Fruit fly (Drosophila melanogaster) whole organism, embryonic: ENCODE measurements around the gene CG9682.
A peak's percentile ranks its signal among the peaks of the same experiment; 100 is the strongest.

Experiments used
- ATbp ChIP-seq: fragments of 200-800 bp; sonication (Bioruptor generic); optimal IDR thresholded peaks from 2 replicates; lab custom pipeline; 2017; ENCODE audit warnings: missing biosample characterization, mild to moderate bottlenecking, missing genetic modification characterization, missing genetic modification reagents
- Antp ChIP-seq: fragments of 200-800 bp; sonication (Bioruptor generic); optimal IDR thresholded peaks from 3 replicates; lab custom pipeline; 2016; ENCODE audit warnings: missing biosample characterization, missing genetic modification characterization
- CG10267 ChIP-seq: fragments of 200-800 bp; sonication (Bioruptor generic); optimal IDR thresholded peaks from 2 replicates; lab custom pipeline; 2018; ENCODE audit warnings: missing biosample characterization, mild to moderate bottlenecking, missing genetic modification characterization, moderate library complexity
- CG10366 ChIP-seq: fragments of 200-800 bp; sonication (Bioruptor generic); IDR thresholded peaks from 2 replicates; pipeline ENCODE4 v1.3.6; 2022; ENCODE audit warnings: missing biosample characterization, missing genetic modification characterization
- CG12155 ChIP-seq: fragments of 200-800 bp; sonication (Bioruptor generic); optimal IDR thresholded peaks from 3 replicates; lab custom pipeline; 2016; ENCODE audit warnings: missing biosample characterization, missing genetic modification characterization
- CG13287 ChIP-seq: fragments of 200-800 bp; sonication (Bioruptor generic); IDR thresholded peaks from 2 replicates; pipeline ENCODE4 v1.3.6; 2022; ENCODE audit warnings: missing biosample characterization, missing genetic modification characterization; ENCODE audit not compliant: partially characterized antibody
- CG15269 ChIP-seq: fragments of 200-800 bp; sonication (Bioruptor generic); optimal IDR thresholded peaks from 2 replicates; lab custom pipeline; 2018; ENCODE audit warnings: missing biosample characterization, mild to moderate bottlenecking, missing genetic modification characterization, moderate library complexity
- CG17361 ChIP-seq: fragments of 200-800 bp; sonication (Bioruptor generic); IDR thresholded peaks from 3 replicates; pipeline ENCODE4 v1.3.6; 2022; ENCODE audit warnings: missing biosample characterization, missing genetic modification characterization
- CG17612 ChIP-seq: fragments of 200-800 bp; sonication (Bioruptor generic); IDR thresholded peaks from 2 replicates; pipeline ENCODE4 v1.3.6; 2022; ENCODE audit warnings: missing biosample characterization, missing genetic modification characterization
- CG18262 ChIP-seq: fragments of 200-800 bp; optimal IDR thresholded peaks from 3 replicates; lab custom pipeline; 2019; ENCODE audit warnings: missing biosample characterization, mild to moderate bottlenecking, missing genetic modification characterization, moderate library complexity
- CG30431 ChIP-seq: fragments of 200-800 bp; sonication (Bioruptor generic); optimal IDR thresholded peaks from 2 replicates; lab custom pipeline; 2017; ENCODE audit warnings: missing biosample characterization, missing genetic modification characterization
- CG32532 ChIP-seq: fragments of 200-800 bp; sonication (Bioruptor generic); IDR thresholded peaks from 2 replicates; pipeline ENCODE4 v1.3.6; 2022; ENCODE audit warnings: missing biosample characterization, missing genetic modification characterization
- CG32772 ChIP-seq: fragments of 200-800 bp; sonication (Bioruptor generic); IDR thresholded peaks from 2 replicates; pipeline ENCODE4 v1.3.6; 2022; ENCODE audit warnings: missing biosample characterization, missing genetic modification characterization
- CG4730 ChIP-seq: fragments of 200-800 bp; sonication (Bioruptor generic); IDR thresholded peaks from 2 replicates; pipeline ENCODE4 v1.3.6; 2022; ENCODE audit warnings: missing biosample characterization, missing genetic modification characterization
- CG5245 ChIP-seq: fragments of 200-800 bp; sonication (Bioruptor generic); optimal IDR thresholded peaks from 3 replicates; lab custom pipeline; 2016; ENCODE audit warnings: missing biosample characterization, missing genetic modification characterization
- CG6813 ChIP-seq: fragments of 200-800 bp; sonication (Bioruptor generic); optimal IDR thresholded peaks from 2 replicates; lab custom pipeline; 2017; ENCODE audit warnings: missing biosample characterization, missing genetic modification characterization, mild to moderate bottlenecking, moderate library complexity, missing genetic modification reagents
- CG7556 ChIP-seq: fragments of 200-800 bp; sonication (Bioruptor generic); optimal IDR thresholded peaks from 2 replicates; lab custom pipeline; 2017; ENCODE audit warnings: missing biosample characterization, mild to moderate bottlenecking, missing genetic modification characterization
- CG8924 ChIP-seq: fragments of 200-800 bp; optimal IDR thresholded peaks from 3 replicates; lab custom pipeline; 2019; ENCODE audit warnings: missing biosample characterization, mild to moderate bottlenecking, missing genetic modification characterization, moderate library complexity
- CG9437 ChIP-seq: fragments of 200-800 bp; sonication (Bioruptor generic); optimal IDR thresholded peaks from 2 replicates; lab custom pipeline; 2018; ENCODE audit warnings: missing biosample characterization, mild to moderate bottlenecking, missing genetic modification characterization
- CG9876 ChIP-seq: fragments of 200-800 bp; sonication (Bioruptor generic); optimal IDR thresholded peaks from 2 replicates; lab custom pipeline; 2016; ENCODE audit warnings: missing biosample characterization, missing genetic modification characterization
- Camta ChIP-seq: fragments of 200-800 bp; sonication (Bioruptor generic); optimal IDR thresholded peaks from 2 replicates; lab custom pipeline; 2016; ENCODE audit warnings: missing biosample characterization, missing genetic modification characterization
- CoRest ChIP-seq: fragments of 200-800 bp; sonication (Bioruptor generic); optimal IDR thresholded peaks from 3 replicates; lab custom pipeline; 2018; ENCODE audit warnings: missing biosample characterization, mild to moderate bottlenecking, missing genetic modification characterization, moderate library complexity
- Gug ChIP-seq: fragments of 200-800 bp; sonication (Bioruptor generic); IDR thresholded peaks from 4 replicates; pipeline ENCODE4 v1.3.6; 2022; ENCODE audit warnings: missing biosample characterization, missing genetic modification characterization
- H2.0 ChIP-seq: fragments of 200-800 bp; sonication (Bioruptor generic); IDR thresholded peaks from 2 replicates; pipeline ENCODE4 v1.3.6; 2022; ENCODE audit warnings: missing biosample characterization, missing genetic modification characterization
- Hr3 ChIP-seq: fragments of 200-800 bp; sonication (Bioruptor generic); optimal IDR thresholded peaks from 3 replicates; lab custom pipeline; 2016; ENCODE audit warnings: missing biosample characterization, missing genetic modification characterization
- Hr78 ChIP-seq, 2 experiments: fragments of 200-800 bp in 1 of 2; fragments of >200 bp in 1 of 2; sonication (Bioruptor generic) in 1 of 2; optimal IDR thresholded peaks; 2 replicates each; lab custom pipeline; 2017 to 2019; ENCODE audit warnings: missing biosample characterization in 2 of 2, missing genetic modification characterization in 2 of 2, mild to moderate bottlenecking in 1 of 2, moderate library complexity in 1 of 2
- Optix ChIP-seq: fragments of 200-800 bp; sonication (Bioruptor generic); IDR thresholded peaks from 3 replicates; pipeline ENCODE4 v1.3.6; 2022; ENCODE audit warnings: missing biosample characterization, missing genetic modification characterization
- Rx ChIP-seq: fragments of 200-800 bp; sonication (Bioruptor generic); IDR thresholded peaks from 2 replicates; pipeline ENCODE4 v1.3.6; 2022; ENCODE audit warnings: missing biosample characterization, missing genetic modification characterization
- Sox100B ChIP-seq: fragments of 200-800 bp; sonication (Bioruptor generic); optimal IDR thresholded peaks from 3 replicates; lab custom pipeline; 2018; ENCODE audit warnings: missing biosample characterization, mild to moderate bottlenecking, missing genetic modification characterization
- Vsx1 ChIP-seq: fragments of 200-800 bp; sonication (Bioruptor generic); optimal IDR thresholded peaks from 2 replicates; lab custom pipeline; 2017; ENCODE audit warnings: missing biosample characterization, mild to moderate bottlenecking, missing genetic modification characterization, missing genetic modification reagents
- ara ChIP-seq: fragments of 200-800 bp; sonication (Bioruptor generic); IDR thresholded peaks from 2 replicates; pipeline ENCODE4 v1.3.6; 2022; ENCODE audit warnings: missing biosample characterization, missing genetic modification characterization
- bcd ChIP-seq: fragments of 200-800 bp; sonication (Bioruptor generic); optimal IDR thresholded peaks from 2 replicates; lab custom pipeline; 2017; ENCODE audit warnings: missing biosample characterization, mild to moderate bottlenecking, missing genetic modification characterization
- bsh ChIP-seq, 2 experiments: fragments of 200-800 bp; sonication (Bioruptor generic); optimal IDR thresholded peaks; 2 replicates each; lab custom pipeline; 2017 to 2018; ENCODE audit warnings: mild to moderate bottlenecking in 2 of 2, missing biosample characterization in 2 of 2, missing genetic modification characterization in 2 of 2, moderate library complexity in 1 of 2
- cas ChIP-seq: fragments of 200-800 bp; sonication (Bioruptor generic); IDR thresholded peaks from 2 replicates; pipeline ENCODE4 v1.3.6; 2022; ENCODE audit warnings: missing biosample characterization, missing genetic modification characterization
- dimm ChIP-seq: fragments of 200-800 bp; sonication (Bioruptor generic); IDR thresholded peaks from 2 replicates; pipeline ENCODE4 v1.3.6; 2022; ENCODE audit warnings: missing biosample characterization, missing genetic modification characterization
- eve ChIP-seq, 2 experiments: fragments of >200 bp; optimal IDR thresholded peaks; 2 replicates each; lab custom pipeline; 2017; ENCODE audit warnings: missing biosample characterization in 2 of 2, missing genetic modification characterization in 2 of 2
- fd102C ChIP-seq: fragments of 200-800 bp; sonication (Bioruptor generic); optimal IDR thresholded peaks from 2 replicates; lab custom pipeline; 2018; ENCODE audit warnings: missing biosample characterization, mild to moderate bottlenecking, missing genetic modification characterization, moderate library complexity
- fd64A ChIP-seq: fragments of 200-800 bp; sonication (Bioruptor generic); optimal IDR thresholded peaks from 3 replicates; lab custom pipeline; 2018; ENCODE audit warnings: missing biosample characterization, mild to moderate bottlenecking, missing genetic modification characterization
- gcm2 ChIP-seq: fragments of 200-800 bp; sonication (Bioruptor generic); optimal IDR thresholded peaks from 2 replicates; lab custom pipeline; 2016; ENCODE audit warnings: missing biosample characterization, missing genetic modification characterization
- grau ChIP-seq: fragments of 200-800 bp; optimal IDR thresholded peaks from 3 replicates; lab custom pipeline; 2019; ENCODE audit warnings: missing biosample characterization, mild to moderate bottlenecking, missing genetic modification characterization, moderate library complexity
- kni ChIP-seq: fragments of 200-800 bp; sonication (Bioruptor generic); optimal IDR thresholded peaks from 3 replicates; lab custom pipeline; 2017; ENCODE audit warnings: mild to moderate bottlenecking, missing biosample characterization, missing genetic modification reagents, missing genetic modification characterization
- lov ChIP-seq, 2 experiments: fragments of 200-800 bp in 1 of 2; fragments of >200 bp in 1 of 2; sonication (Bioruptor generic) in 1 of 2; IDR thresholded peaks in 1 of 2; optimal IDR thresholded peaks in 1 of 2; 2 replicates in 1 of 2; 3 replicates in 1 of 2; pipeline versions ENCODE4 v1.3.6 to Lab custom; 2017 to 2022; ENCODE audit warnings: missing biosample characterization in 1 of 2, missing genetic modification characterization in 1 of 2
- oc ChIP-seq: fragments of 200-800 bp; sonication (Bioruptor generic); optimal IDR thresholded peaks from 2 replicates; lab custom pipeline; 2018; ENCODE audit warnings: missing biosample characterization, mild to moderate bottlenecking, missing genetic modification characterization, moderate library complexity
- onecut ChIP-seq: fragments of 200-800 bp; sonication (Bioruptor generic); IDR thresholded peaks from 2 replicates; pipeline ENCODE4 v1.3.6; 2022; ENCODE audit warnings: missing biosample characterization, missing genetic modification characterization
- otp ChIP-seq: fragments of 200-800 bp; sonication (Bioruptor generic); IDR thresholded peaks from 3 replicates; pipeline ENCODE4, ENCODE4 v1.3.6; 2022; ENCODE audit warnings: missing biosample characterization, missing genetic modification characterization
- pho ChIP-seq: fragments of 200-800 bp; sonication (Bioruptor generic); optimal IDR thresholded peaks from 2 replicates; lab custom pipeline; 2016; ENCODE audit warnings: missing biosample characterization, missing genetic modification characterization
- phol ChIP-seq: fragments of 200-800 bp; sonication (Bioruptor generic); optimal IDR thresholded peaks from 3 replicates; lab custom pipeline; 2018; ENCODE audit warnings: missing biosample characterization, mild to moderate bottlenecking, missing genetic modification characterization, moderate library complexity
- sd ChIP-seq: fragments of 200-800 bp; sonication (Bioruptor generic); optimal IDR thresholded peaks from 3 replicates; lab custom pipeline; 2018; ENCODE audit warnings: missing biosample characterization, mild to moderate bottlenecking, missing genetic modification characterization, moderate library complexity
- unpg ChIP-seq: fragments of 200-800 bp; sonication (Bioruptor generic); optimal IDR thresholded peaks from 3 replicates; lab custom pipeline; 2018; ENCODE audit warnings: missing biosample characterization, mild to moderate bottlenecking, missing genetic modification characterization, moderate library complexity

The CG9682 gene

DNA sequence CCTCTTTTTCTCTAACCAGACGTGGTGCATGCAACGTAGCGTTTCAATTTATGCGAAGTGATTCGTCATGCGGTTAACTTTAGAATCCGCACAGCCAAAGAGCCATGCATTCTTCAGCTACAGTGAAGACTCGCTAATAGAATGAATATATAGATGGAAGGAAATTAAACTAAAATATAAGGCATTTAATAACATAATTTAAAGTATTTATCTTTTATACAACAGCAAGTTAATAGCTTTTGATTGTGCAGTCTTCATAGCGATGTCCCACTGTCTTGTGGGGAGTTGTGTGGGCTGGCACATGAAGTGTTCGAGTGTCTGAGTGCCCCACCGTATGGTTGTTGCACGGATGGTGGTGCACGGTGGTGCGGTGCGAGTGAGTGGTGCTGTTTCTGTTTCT is 14.7 kb downstream of the CG9682 start (continued):
- TF ChIP-seq CG32532 (GFP tag; lab: Robert Waterston, UW) (peak; percentile 24; the same call in 1 of the 2 replicates), lov (optimal IDR thresholded peaks at IDR 0.05; lab: Kevin White, UChicago) (no peak), lov (GFP tag; IDR thresholded peaks at IDR 0.05; lab: Robert Waterston, UW) (peak; percentile 81; the same call in 2 of the 3 replicates), Antp (GFP tag; lab: Kevin White, UChicago) (no peak), unpg (GFP tag; lab: Kevin White, UChicago) (peak; percentile 66), ara (GFP tag; lab: Robert Waterston, UW) (peak; percentile 78), CG17361 (GFP tag; lab: Robert Waterston, UW) (peak; percentile 64), otp (GFP tag; lab: Robert Waterston, UW) (peak; percentile 67; the same call in 1 of the 3 replicates), CG4730 (GFP tag; lab: Robert Waterston, UW) (peak; percentile 44; the same call in 1 of the 2 replicates), Gug (peak; percentile 32; the same call in 2 of the 4 replicates), bcd (GFP tag; lab: Kevin White, UChicago) (peak; percentile 43), CG10366 (GFP tag; lab: Robert Waterston, UW) (peak; percentile 68), fd64A (GFP tag; lab: Kevin White, UChicago) (no peak), Hr3 (peak; percentile 35), CG10267 (tag; lab: Kevin White, UChicago) (peak; percentile 19), Camta (GFP tag; lab: Kevin White, UChicago) (peak; percentile 9), H2.0 (GFP tag; lab: Robert Waterston, UW) (peak; percentile 72), sd (peak; percentile 66), dimm (GFP tag; lab: Robert Waterston, UW) (0 out of 2 replicates have a peak, but pooled peaks have one; percentile 20), Hr78 (GFP tag; optimal IDR thresholded peaks at IDR 0.05; lab: Kevin White, UChicago) (no peak), CoRest (tag; lab: Kevin White, UChicago) (peak; percentile 55), phol (tag; lab: Kevin White, UChicago) (peak; percentile 62), CG13287 (GFP tag; lab: Robert Waterston, UW) (no peak), CG9437 (peak; percentile 22), eve (GFP tag; optimal IDR thresholded peaks at IDR 0.05; lab: Kevin White, UChicago) (peak in 1 of 2 experiments; percentile 26), bsh (GFP tag; optimal IDR thresholded peaks at IDR 0.05; lab: Kevin White, UChicago) (peak; percentile 84 to 91), CG8924 (tag; lab: Kevin White, UChicago) (peak; percentile 47), CG18262 (tag; lab: Kevin White, UChicago) (peak; percentile 68), CG6813 (GFP tag; lab: Kevin White, UChicago) (no peak), CG30431 (GFP tag; lab: Kevin White, UChicago) (peak; percentile 39), CG9876 (no peak), CG12155 (GFP tag; lab: Kevin White, UChicago) (peak; percentile 30), ATbp (peak; percentile 49), Vsx1 (no peak), fd102C (GFP tag; lab: Kevin White, UChicago) (peak; percentile 32), CG5245 (GFP tag; lab: Kevin White, UChicago) (peak; percentile 42), grau (tag; lab: Kevin White, UChicago) (peak; percentile 88), CG7556 (GFP tag; lab: Kevin White, UChicago) (peak; percentile 31), oc (tag; lab: Kevin White, UChicago) (peak; percentile 72), Rx (GFP tag; lab: Robert Waterston, UW) (peak; percentile 66), CG15269 (tag; lab: Kevin White, UChicago) (peak; percentile 52), pho (GFP tag; lab: Kevin White, UChicago) (no peak), cas (GFP tag; lab: Robert Waterston, UW) (no peak), CG17612 (0 out of 2 replicates have a peak, but pooled peaks have one; percentile 47), Optix (GFP tag; lab: Robert Waterston, UW) (peak; percentile 71), gcm2 (GFP tag; lab: Kevin White, UChicago) (no peak), CG32772 (GFP tag; lab: Robert Waterston, UW) (peak; percentile 76), kni (GFP tag; lab: Kevin White, UChicago) (no peak), onecut (GFP tag; lab: Robert Waterston, UW) (peak; percentile 62), Sox100B (GFP tag; lab: Kevin White, UChicago) (peak; percentile 7)
